Worm (Caenorhabditis elegans): ENCODE results near the gene F08H9.4.

F08H9.4 gene

ce11 chrV:14436195-14436594 is 28.0 kb downstream of the F08H9.4 start:
- TF ChIP-seq nhr-25 (tag; optimal IDR thresholded peaks at IDR 0.05; ENCODE audit: borderline replicate concordance, insufficient read depth) = no peak
- TF ChIP-seq nhr-77 (tag; optimal IDR thresholded peaks at IDR 0.05) = no peak
- TF ChIP-seq nhr-111 (GFP tag; optimal IDR thresholded peaks at IDR 0.05) = no peak
- TF ChIP-seq F10B5.3 (tag; optimal IDR thresholded peaks at IDR 0.05) = no peak
- no peak for TF ChIP-seq lsy-2 (tag; optimal IDR thresholded peaks at IDR 0.05)
- no peak for TF ChIP-seq Y105C5A.15 (GFP tag; IDR thresholded peaks at IDR 0.05)
- no peak for TF ChIP-seq ama-1 (optimal IDR thresholded peaks at IDR 0.05)
- TF ChIP-seq ZK337.2 (GFP tag; IDR thresholded peaks at IDR 0.05) = no peak
- TF ChIP-seq unc-39 (tag; optimal IDR thresholded peaks at IDR 0.05) = no peak
- no peak for TF ChIP-seq dmd-9 (GFP tag; IDR thresholded peaks at IDR 0.05)
- no peak for TF ChIP-seq php-3 (GFP tag; IDR thresholded peaks at IDR 0.05)
- TF ChIP-seq mxl-3 (GFP tag; optimal IDR thresholded peaks at IDR 0.05) = no peak
- TF ChIP-seq nhr-237 (tag; optimal IDR thresholded peaks at IDR 0.05) = no peak
- TF ChIP-seq Y5F2A.4 (GFP tag; optimal IDR thresholded peaks at IDR 0.05) = no peak
- no peak for TF ChIP-seq cey-2 (tag; optimal IDR thresholded peaks at IDR 0.05; ENCODE audit: borderline replicate concordance, insufficient read depth)
- TF ChIP-seq nhr-41 (GFP tag; IDR thresholded peaks at IDR 0.05) = no peak
- TF ChIP-seq nhr-6 (tag; optimal IDR thresholded peaks at IDR 0.05) = no peak
- no peak for TF ChIP-seq nhr-48 (tag; optimal IDR thresholded peaks at IDR 0.05)
- no peak for TF ChIP-seq T26A8.4 (GFP tag; IDR thresholded peaks at IDR 0.05)

ce11 chrV:14433584-14433983 is 30.6 kb downstream of the F08H9.4 start:
- TF ChIP-seq mes-2 (tag; optimal IDR thresholded peaks at IDR 0.05; ENCODE audit: poor library complexity, severe bottlenecking) (no peak), zfp-2 (tag; optimal IDR thresholded peaks at IDR 0.05) (no peak), tag-97 (GFP tag; IDR thresholded peaks at IDR 0.05) (no peak), tra-1 (GFP tag; IDR thresholded peaks at IDR 0.05) (no peak), daf-19 (GFP tag; conservative IDR thresholded peaks at IDR 0.05) (no peak)

ce11 chrV:14432259-14432658 is 32.0 kb downstream of the F08H9.4 start, which contains the start of gene egl-1:
egl-1 (minus strand) TSS chrV:14432359.
- no peak for TF ChIP-seq jun-1 (tag; optimal IDR thresholded peaks at IDR 0.05)
- no peak for TF ChIP-seq duxl-1 (tag; optimal IDR thresholded peaks at IDR 0.05; ENCODE audit: poor library complexity)
- TF ChIP-seq mxl-3 (GFP tag; optimal IDR thresholded peaks at IDR 0.05) = no peak
- TF ChIP-seq spr-1 (tag; optimal IDR thresholded peaks at IDR 0.05) = no peak
- no peak for TF ChIP-seq lin-15B (tag; optimal IDR thresholded peaks at IDR 0.05)

ce11 chrV:14428865-14429264 is 35.4 kb downstream of the F08H9.4 start, which contains the start of gene F23B12.1:
F23B12.1 (plus strand) TSS chrV:14429165.
- TF ChIP-seq unc-62 (GFP tag; optimal IDR thresholded peaks at IDR 0.05 in 1 of 2) (peak in 1 of 2 experiments; percentile 29), unc-62 (tag; optimal IDR thresholded peaks at IDR 0.05) (no peak), zip-11 (GFP tag; IDR thresholded peaks at IDR 0.05) (no peak)

ce11 chrV:14427069-14427825 is 37.0 kb downstream of the F08H9.4 start:
- TF ChIP-seq jun-1 (tag; optimal IDR thresholded peaks at IDR 0.05) (no peak), aha-1 (tag) (peak; percentile 30), unc-62 (GFP tag; optimal IDR thresholded peaks at IDR 0.05 in 1 of 2) (peak in 1 of 2 experiments; percentile 99), unc-62 (tag; optimal IDR thresholded peaks at IDR 0.05) (no peak)
